Worm (Caenorhabditis elegans) whole organism, early embryonic: ENCODE measurements around the gene srg-41.

Experiments
- B0310.2 ChIP-seq: sonication (generic microtip); optimal IDR thresholded peaks from 2 replicates; lab custom pipeline; 2016; ENCODE audit warnings: mild to moderate bottlenecking, missing genetic modification characterization, missing compliant biosample characterization
- F13C5.2 ChIP-seq: sonication (generic microtip); optimal IDR thresholded peaks from 2 replicates; lab custom pipeline; 2017; ENCODE audit warnings: mild to moderate bottlenecking, missing genetic modification characterization, inconsistent platforms, missing compliant biosample characterization
- ama-1 ChIP-seq: fragments of 150-350 bp; optimal IDR thresholded peaks from 2 replicates; lab custom pipeline; 2014
- ceh-13 ChIP-seq: fragments of 200-800 bp; sonication (Bioruptor generic); optimal IDR thresholded peaks from 2 replicates; lab custom pipeline; 2018; ENCODE audit warnings: mild to moderate bottlenecking, missing genetic modification characterization, missing compliant biosample characterization
- ceh-36 ChIP-seq: sonication (generic microtip); optimal IDR thresholded peaks from 2 replicates; lab custom pipeline; 2016; ENCODE audit warnings: missing genetic modification characterization, inconsistent platforms, missing compliant biosample characterization
- ets-7 ChIP-seq: sonication (generic microtip); optimal IDR thresholded peaks from 2 replicates; lab custom pipeline; 2016; ENCODE audit warnings: missing genotype, missing genetic modification characterization, missing compliant biosample characterization
- flt-1 ChIP-seq: fragments of 200-800 bp; sonication (Bioruptor generic); IDR thresholded peaks from 2 replicates; pipeline ENCODE4 v1.3.6; 2022; ENCODE audit warnings: missing genetic modification characterization, missing compliant biosample characterization
- hmg-4 ChIP-seq: fragments of 200-800 bp; sonication (Bioruptor generic); optimal IDR thresholded peaks from 2 replicates; lab custom pipeline; 2018; ENCODE audit warnings: mild to moderate bottlenecking, missing genetic modification characterization, missing compliant biosample characterization
- hnd-1 ChIP-seq: sonication (generic microtip); optimal IDR thresholded peaks from 2 replicates; lab custom pipeline; 2016; ENCODE audit warnings: missing genetic modification characterization, missing compliant biosample characterization
- pes-1 ChIP-seq: fragments of 200-800 bp; sonication (Bioruptor generic); IDR thresholded peaks from 2 replicates; pipeline ENCODE4 v1.3.6; 2022; ENCODE audit warnings: missing genetic modification reagents, missing genetic modification characterization, missing compliant biosample characterization
- scrt-1 ChIP-seq: fragments of 200-800 bp; sonication (Bioruptor generic); IDR thresholded peaks from 2 replicates; pipeline ENCODE4 v1.3.6; 2022; ENCODE audit warnings: missing genetic modification characterization, missing compliant biosample characterization
- sea-1 ChIP-seq: fragments of 200-800 bp; sonication (Bioruptor generic); conservative IDR thresholded peaks from 2 replicates; pipeline ENCODE4 v1.3.6; 2022; ENCODE audit warnings: missing genetic modification characterization, missing compliant biosample characterization
- tbx-37 ChIP-seq: fragments of 200-800 bp; sonication (Bioruptor generic); conservative IDR thresholded peaks from 2 replicates; pipeline ENCODE4 v1.3.6; 2022; ENCODE audit warnings: missing genetic modification reagents, missing genetic modification characterization, missing compliant biosample characterization
- tra-4 ChIP-seq: sonication (generic microtip); optimal IDR thresholded peaks from 2 replicates; lab custom pipeline; 2017; ENCODE audit warnings: missing genetic modification characterization, missing compliant biosample characterization

DNA sequence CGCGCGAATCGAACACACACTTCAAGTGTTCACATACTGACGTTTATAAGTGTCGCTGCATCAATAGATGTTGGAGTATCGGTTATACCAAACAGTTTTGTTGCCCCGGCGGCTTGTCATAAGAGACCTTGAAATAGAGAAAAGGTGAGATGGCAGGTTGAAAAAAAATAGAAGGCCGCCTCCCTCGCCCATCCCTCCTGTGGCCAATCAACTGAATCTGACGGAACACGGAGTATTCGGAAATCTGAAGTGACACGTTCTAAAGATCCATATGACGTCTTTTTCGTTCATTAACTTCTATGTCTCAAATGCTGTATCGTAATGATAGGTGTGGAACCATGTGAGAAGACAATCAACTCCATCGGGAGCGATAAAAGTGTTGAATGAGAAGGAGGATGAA lies 37.8 kb upstream of the srg-41 start:
- TF ChIP-seq ama-1 (lab: Kevin White, UChicago) (no peak), tra-4 (tag; lab: Kevin White, UChicago) (no peak), F13C5.2 (no peak), ceh-36 (tag; lab: Kevin White, UChicago) (no peak), ceh-13 (GFP tag; lab: Kevin White, UChicago) (no peak), sea-1 (GFP tag; lab: Robert Waterston, UW) (no peak), hmg-4 (GFP tag; lab: Kevin White, UChicago) (no peak), scrt-1 (GFP tag; lab: Robert Waterston, UW) (no peak), hnd-1 (tag; lab: Kevin White, UChicago) (no peak), pes-1 (no peak), flt-1 (GFP tag; lab: Robert Waterston, UW) (no peak), B0310.2 (no peak), tbx-37 (no peak), ets-7 (tag; lab: Kevin White, UChicago) (no peak)
